Worm (Caenorhabditis elegans): Measurements from ENCODE around the gene F46B6.10.

The F46B6.10 gene

DNA sequence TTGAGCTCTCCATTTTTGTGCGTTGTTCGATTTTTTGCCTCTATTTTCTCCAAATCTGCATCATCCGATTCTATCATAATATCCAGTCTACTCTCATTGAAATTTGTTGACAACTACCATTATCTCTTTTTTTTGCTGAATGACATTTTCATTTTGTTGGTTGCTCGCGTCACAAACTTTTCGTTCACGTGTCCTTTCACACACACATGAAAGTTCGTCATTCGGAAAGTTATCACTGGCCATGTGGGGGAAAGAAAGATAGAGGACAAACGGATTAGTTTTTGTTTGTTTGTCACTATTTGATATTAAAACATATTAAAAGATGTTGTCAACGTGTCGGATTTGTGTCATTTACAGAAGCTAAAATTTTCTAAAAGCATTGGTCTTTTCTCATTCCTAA lies 6.9 kb downstream of the F46B6.10 start:
- TF ChIP-seq dmd-9 (GFP tag; IDR thresholded peaks at IDR 0.05) (no peak), arid-1 (GFP tag; conservative IDR thresholded peaks at IDR 0.05) (no peak), dve-1 (tag; optimal IDR thresholded peaks at IDR 0.05; ENCODE audit: insufficient read depth) (peak; percentile 65), dmd-6 (GFP tag; IDR thresholded peaks at IDR 0.05) (peak; percentile 56)

DNA sequence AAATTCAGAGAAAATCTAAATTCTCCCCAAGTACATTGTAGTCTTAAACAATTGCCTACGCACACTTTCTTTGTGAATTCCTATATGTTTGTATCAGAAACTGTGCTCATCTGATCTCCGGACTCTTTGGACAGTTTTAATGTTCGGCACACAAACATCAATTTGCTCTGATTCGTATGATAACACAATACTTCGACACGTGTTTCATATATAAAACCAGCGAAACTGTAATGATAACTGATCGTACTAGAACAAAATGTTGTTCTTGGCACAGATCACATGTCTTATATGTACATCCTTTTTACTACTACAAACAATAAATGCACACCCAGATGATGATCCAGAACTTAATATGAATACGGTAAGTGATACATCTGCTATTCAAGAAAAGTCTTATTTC lies 10.5 kb downstream of the F46B6.10 start, which contains the start of gene lipl-2:
lipl-2 (plus strand) TSS at position 236 of the 400 bp plus-strand sequence.
- TF ChIP-seq mxl-3 (GFP tag; optimal IDR thresholded peaks at IDR 0.05) (peak; percentile 32), pqm-1 (tag; optimal IDR thresholded peaks at IDR 0.05) (no peak), mxl-2 (GFP tag; conservative IDR thresholded peaks at IDR 0.05) (no peak), aly-2 (tag; optimal IDR thresholded peaks at IDR 0.05) (no peak), hlh-11 (tag; optimal IDR thresholded peaks at IDR 0.05) (peak; percentile 82), nhr-77 (tag; optimal IDR thresholded peaks at IDR 0.05) (peak; percentile 60), gei-8 (GFP tag; optimal IDR thresholded peaks at IDR 0.05) (no peak), lim-7 (GFP tag; IDR thresholded peaks at IDR 0.05) (no peak), lin-38 (GFP tag; IDR thresholded peaks at IDR 0.05) (no peak), vab-7 (GFP tag; IDR thresholded peaks at IDR 0.05) (no peak), nhr-111 (GFP tag; optimal IDR thresholded peaks at IDR 0.05) (no peak), dmd-6 (GFP tag; IDR thresholded peaks at IDR 0.05) (peak; percentile 79), ZK337.2 (GFP tag; IDR thresholded peaks at IDR 0.05) (no peak), snpc-1.2 (GFP tag; IDR thresholded peaks at IDR 0.05) (no peak), arid-1 (GFP tag; conservative IDR thresholded peaks at IDR 0.05) (no peak), dpl-1 (GFP tag; optimal IDR thresholded peaks at IDR 0.05) (no peak), nhr-25 (tag; optimal IDR thresholded peaks at IDR 0.05; ENCODE audit: borderline replicate concordance, insufficient read depth) (no peak), lin-1 (GFP tag; IDR thresholded peaks at IDR 0.05) (no peak), Y75B8A.6 (GFP tag; IDR thresholded peaks at IDR 0.05) (no peak), mes-2 (tag; optimal IDR thresholded peaks at IDR 0.05; ENCODE audit: poor library complexity, severe bottlenecking) (no peak), hmg-1.1 (GFP tag; IDR thresholded peaks at IDR 0.05) (no peak), ceh-20 (GFP tag; IDR thresholded peaks at IDR 0.05) (no peak), zip-11 (GFP tag; IDR thresholded peaks at IDR 0.05) (no peak), unc-39 (tag; optimal IDR thresholded peaks at IDR 0.05) (no peak), sdz-12 (GFP tag; optimal IDR thresholded peaks at IDR 0.05) (no peak), ces-1 (GFP tag; optimal IDR thresholded peaks at IDR 0.05) (no peak), ceh-28 (tag; optimal IDR thresholded peaks at IDR 0.05) (no peak), hlh-30 (tag; optimal IDR thresholded peaks at IDR 0.05; ENCODE audit: insufficient read depth) (peak; percentile 37), dmd-9 (GFP tag; IDR thresholded peaks at IDR 0.05) (no peak), egl-43 (GFP tag; IDR thresholded peaks at IDR 0.05) (no peak), madf-9 (GFP tag; conservative IDR thresholded peaks at IDR 0.05) (no peak), dmd-8 (GFP tag; IDR thresholded peaks at IDR 0.05) (no peak), lsy-2 (tag; optimal IDR thresholded peaks at IDR 0.05) (no peak), daf-12 (tag; optimal IDR thresholded peaks at IDR 0.05) (no peak), F10B5.3 (tag; optimal IDR thresholded peaks at IDR 0.05) (no peak), daf-16 (GFP tag; optimal IDR thresholded peaks at IDR 0.05) (no peak), daf-16 (tag; optimal IDR thresholded peaks at IDR 0.05) (peak; percentile 90), zag-1 (tag; optimal IDR thresholded peaks at IDR 0.05) (no peak), lin-13 (GFP tag; optimal IDR thresholded peaks at IDR 0.05) (no peak), tag-97 (GFP tag; IDR thresholded peaks at IDR 0.05) (no peak), dve-1 (tag; optimal IDR thresholded peaks at IDR 0.05; ENCODE audit: insufficient read depth) (peak; percentile 92), lin-29 (GFP tag; IDR thresholded peaks at IDR 0.05) (no peak), tra-1 (GFP tag; IDR thresholded peaks at IDR 0.05) (no peak), unc-130 (GFP tag; optimal IDR thresholded peaks at IDR 0.05) (no peak), nhr-28 (tag; optimal IDR thresholded peaks at IDR 0.05) (peak; percentile 92), nhr-6 (tag; optimal IDR thresholded peaks at IDR 0.05) (no peak), unc-62 (GFP tag; optimal IDR thresholded peaks at IDR 0.05 in 1 of 2) (peak in 1 of 2 experiments; percentile 26), unc-62 (tag; optimal IDR thresholded peaks at IDR 0.05) (no peak), saeg-2 (GFP tag; IDR thresholded peaks at IDR 0.05) (no peak)
